Fruit fly (Drosophila melanogaster) ovary, adult (tissue): ENCODE results near the gene Eh.
"Not testable (repeated sequence)": the region's sequence is repeated elsewhere in the genome, so short reads cannot be mapped to it uniquely, and the experiment has no call there.

ENCODE experiments used
- CG17801 ChIP-seq: fragments of 200-800 bp; optimal IDR thresholded peaks from 2 replicates; lab custom pipeline; 2019; ENCODE audit warnings: missing biosample characterization, mild to moderate bottlenecking, missing genetic modification characterization, moderate library complexity; ENCODE audit not compliant: partially characterized antibody

Eh gene

DNA sequence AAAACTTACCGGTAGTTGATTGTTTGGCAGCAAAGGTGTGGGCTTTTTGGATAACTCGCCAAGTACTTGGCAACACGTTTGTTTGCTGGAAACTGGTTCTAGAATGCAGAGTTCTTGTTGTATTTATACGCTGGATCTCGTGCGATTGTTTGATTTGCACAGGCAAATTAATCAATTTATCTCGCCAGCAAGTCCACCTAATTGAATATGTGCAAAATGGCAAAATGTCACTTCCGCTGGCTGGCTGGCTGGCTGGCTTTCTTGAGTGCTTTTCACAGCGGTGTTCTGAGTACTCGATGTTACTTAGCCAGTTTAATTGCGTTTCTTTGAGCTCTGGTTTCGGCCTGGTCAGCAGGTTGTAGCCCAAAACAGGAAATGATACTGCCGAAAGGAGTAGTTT is at the start of gene Eh:
Gene Eh (minus strand): TSS at position 101 of the 400 bp plus-strand sequence.
- TF ChIP-seq CG17801 (GFP tag; lab: Kevin White, UChicago) = no peak

DNA sequence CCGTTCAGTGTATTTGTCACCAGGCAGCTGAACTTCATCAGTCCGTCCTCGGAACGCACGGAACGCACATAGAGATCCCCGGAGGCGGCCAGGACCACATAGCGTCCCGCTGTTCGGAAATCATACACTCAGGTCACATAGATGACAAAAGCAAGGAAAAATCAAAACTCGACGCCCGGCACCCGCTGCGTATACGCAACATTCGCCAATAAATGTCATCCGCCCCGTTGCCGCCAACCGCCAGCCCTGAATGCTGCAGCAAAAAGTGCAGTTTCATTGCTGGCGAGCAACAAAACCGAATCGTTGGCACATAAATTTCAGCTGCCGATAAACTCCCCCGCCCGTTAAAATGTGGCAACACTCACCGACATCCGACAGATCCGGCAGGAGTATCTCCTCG is 43.4 kb upstream of the Eh start:
- TF ChIP-seq CG17801 (GFP tag; lab: Kevin White, UChicago) = no peak

DNA sequence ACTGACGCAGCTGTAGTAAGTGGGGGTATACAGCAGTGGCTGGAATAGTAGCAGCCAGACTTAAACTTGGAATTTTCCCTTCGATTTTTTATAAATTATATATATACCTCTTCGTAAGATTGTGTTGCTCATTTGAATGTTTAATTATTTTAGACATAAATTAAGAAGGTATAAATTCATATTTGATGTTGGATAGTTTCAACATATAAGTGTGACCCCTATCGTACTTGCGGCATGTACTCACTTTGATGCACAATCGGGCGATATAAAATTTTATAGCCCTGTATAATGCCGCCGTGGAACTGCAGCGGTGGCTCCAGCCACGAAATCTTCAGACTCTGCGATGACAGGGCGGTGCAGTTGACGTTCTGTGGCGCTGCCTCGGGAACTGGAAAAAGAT is 32.6 kb upstream of the Eh start:
- no peak for TF ChIP-seq CG17801 (GFP tag; lab: Kevin White, UChicago)

DNA sequence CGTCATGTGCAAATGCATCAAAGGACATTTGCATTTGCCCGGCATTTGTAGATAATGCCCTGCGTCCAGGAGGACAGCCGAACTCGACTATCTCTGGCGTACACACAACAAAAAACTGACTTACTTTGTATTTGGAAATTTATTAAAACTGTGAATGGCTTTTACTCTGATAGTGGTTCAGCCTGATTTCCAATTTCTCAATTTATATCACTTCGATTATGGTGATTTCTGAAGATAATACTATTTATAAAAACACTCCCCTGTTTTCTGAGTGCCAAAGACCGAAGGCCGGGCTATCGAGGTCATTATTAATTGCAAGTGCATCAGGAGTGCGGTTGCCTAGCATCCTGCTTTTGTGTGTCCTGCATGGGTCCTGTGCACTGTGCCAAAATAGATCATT is 22.3 kb upstream of the Eh start:
- TF ChIP-seq CG17801 (GFP tag; lab: Kevin White, UChicago) = no peak

DNA sequence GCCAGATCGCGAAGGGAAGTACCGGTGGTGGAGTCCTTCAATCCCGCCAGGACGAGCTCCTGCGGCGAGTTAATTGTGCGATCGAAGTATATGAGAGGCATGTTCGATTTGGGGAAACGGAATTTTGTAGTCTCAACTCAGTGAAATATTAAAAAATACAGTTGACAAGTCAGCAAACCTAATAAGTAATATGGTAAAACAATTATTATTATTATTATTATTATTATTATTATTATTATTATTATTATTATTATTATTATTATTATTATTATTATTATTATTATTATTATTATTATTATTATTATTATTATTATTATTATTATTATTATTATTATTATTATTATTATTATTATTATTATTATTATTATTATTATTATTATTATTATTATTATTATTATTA is 8.0 kb upstream of the Eh start, which contains the start of gene CG14330:
Gene CG14330 (minus strand): TSS at position 101 of the 400 bp plus-strand sequence.
- TF ChIP-seq CG17801 (GFP tag; lab: Kevin White, UChicago) = not testable (repeated sequence)

DNA sequence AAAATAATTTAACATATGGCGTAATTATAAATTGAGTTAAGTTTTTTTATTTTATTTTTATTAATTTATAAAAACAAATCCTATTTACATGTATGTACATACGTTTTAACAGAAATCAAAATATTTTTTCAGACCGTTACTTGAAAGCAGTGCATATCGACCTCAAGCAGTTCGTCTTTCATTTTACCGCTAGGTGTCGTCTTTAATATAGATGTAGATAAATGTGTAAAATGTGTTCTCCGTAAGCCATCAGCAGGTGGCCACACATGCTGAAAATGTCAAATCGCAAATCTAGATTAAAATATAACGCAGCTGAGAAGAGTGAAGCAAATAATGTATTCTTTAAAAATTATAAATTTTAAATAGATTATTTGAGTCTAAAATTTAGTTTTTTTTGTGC is 744 bp upstream of the Eh start:
- no peak for TF ChIP-seq CG17801 (GFP tag; lab: Kevin White, UChicago)

DNA sequence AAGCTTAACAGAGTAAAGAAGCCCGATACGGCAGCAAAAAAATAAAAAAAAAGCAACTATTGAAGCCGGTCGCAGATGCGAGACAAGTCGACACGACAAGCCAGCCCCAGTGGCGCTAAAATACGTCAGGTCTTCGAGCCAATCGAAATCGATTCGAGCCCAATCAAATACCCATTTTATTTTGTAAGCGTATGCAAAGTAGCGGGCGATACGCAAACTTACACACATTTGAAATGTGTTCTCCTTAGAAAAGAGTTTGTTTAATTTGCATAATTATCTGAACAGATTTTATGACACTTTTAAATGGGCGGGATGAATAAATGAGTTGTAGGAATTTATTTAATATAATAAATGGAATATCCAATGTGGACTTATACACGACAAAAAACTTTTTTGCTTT is 1.0 kb downstream of the Eh start:
- TF ChIP-seq CG17801 (GFP tag; lab: Kevin White, UChicago) = no peak

DNA sequence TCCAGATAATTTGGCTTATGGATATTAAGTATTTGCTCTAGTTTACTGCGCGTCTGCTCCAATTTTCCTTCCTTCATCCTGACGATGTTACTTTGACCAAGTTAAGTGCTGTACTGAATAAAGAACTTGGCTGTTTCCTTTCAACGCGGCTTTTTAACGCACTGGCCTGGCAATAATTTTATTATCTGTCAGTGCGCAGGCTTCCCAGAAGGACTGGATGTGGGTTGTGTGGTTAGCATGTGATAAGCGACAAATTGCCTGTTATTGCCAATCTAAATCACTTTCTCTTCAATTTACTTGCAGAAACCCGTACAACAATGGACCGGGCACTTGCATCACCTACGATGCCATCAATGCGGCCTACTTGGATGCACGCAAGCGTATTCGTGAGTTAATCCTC is 8.0 kb downstream of the Eh start, which contains the start of gene CG14331:
Gene CG14331 (minus strand): TSS at position 101 of the 400 bp plus-strand sequence.
- no peak for TF ChIP-seq CG17801 (GFP tag; lab: Kevin White, UChicago)

DNA sequence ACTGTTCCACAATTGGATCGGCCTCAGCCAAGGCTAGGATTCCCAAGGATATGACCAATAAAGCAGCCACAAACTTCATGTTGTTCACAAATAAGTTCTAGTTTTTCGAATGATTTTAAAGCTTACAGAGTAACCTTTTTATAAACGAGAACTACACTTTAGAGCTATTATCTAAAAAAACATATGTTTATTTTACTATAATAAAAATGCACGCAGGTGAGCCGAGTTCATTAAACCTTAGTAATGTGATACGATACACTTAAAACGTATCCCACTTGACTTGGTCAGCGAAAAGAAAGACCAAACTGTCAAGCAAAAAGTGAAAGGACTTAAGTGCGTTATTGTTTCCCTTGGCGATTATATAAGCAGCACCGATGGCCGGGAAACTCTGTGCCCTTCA is 14.3 kb downstream of the Eh start, which contains the start of gene CG44090:
Gene CG44090 (minus strand): TSS at position 101 of the 400 bp plus-strand sequence.
- no peak for TF ChIP-seq CG17801 (GFP tag; lab: Kevin White, UChicago)

DNA sequence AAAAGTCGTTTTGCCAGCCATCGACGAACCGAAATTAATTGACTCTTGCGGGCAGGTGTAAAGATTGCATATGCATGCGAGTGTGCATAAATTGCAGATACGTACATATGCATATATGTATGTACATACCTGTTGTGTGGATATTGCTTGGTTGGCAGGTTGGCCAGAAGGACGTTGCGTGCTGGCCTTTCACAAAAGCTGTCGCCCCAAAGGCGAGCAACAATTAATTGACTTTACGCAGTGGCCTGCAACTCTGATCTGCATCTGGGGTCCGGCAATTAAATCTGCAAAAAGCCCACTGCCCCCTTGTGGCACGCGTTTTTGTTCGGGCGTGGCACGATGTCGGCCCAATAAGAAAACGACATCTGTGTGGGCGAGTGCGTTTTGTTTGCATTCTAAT is 15.5 kb downstream of the Eh start:
- no peak for TF ChIP-seq CG17801 (GFP tag; lab: Kevin White, UChicago)

DNA sequence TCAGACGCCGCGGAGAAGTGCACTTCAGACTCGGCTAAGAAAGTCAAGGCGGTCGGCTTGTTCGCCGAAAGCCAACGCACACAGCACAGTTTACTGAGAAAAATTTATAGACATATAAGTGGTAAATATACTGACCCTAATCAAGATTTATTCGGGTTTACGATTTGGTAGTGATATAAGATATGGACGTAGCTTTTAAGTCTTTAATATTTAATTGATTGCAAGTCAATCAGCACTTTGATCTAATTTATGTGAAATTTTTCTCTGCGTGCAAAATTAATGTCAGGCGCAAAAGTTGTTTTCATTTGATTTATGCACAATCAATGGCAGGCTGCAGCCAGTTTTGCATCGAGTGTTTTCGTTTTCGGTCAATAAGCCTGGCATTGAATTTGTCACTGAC is 18.2 kb downstream of the Eh start:
- no peak for TF ChIP-seq CG17801 (GFP tag; lab: Kevin White, UChicago)

DNA sequence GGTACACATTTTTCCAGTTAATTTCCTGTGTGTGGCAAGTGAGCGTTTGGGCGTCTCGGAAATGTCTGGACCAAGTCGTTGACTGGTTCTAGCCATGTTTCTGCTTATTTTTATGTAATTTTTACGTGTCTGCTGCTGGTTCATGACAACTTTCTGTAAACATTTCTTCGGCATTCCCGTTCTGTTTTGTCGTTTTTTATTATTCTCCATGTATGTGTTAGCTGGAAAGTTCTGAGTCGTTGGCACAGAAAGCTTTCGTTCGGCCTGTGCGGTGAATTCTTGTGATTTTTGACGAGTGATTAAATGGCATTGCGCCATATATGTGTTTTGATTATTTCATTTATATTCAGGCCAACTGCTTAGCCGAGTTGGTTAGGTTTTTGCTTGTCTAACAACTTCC is 22.4 kb downstream of the Eh start:
- TF ChIP-seq CG17801 (GFP tag; lab: Kevin White, UChicago) = no peak

DNA sequence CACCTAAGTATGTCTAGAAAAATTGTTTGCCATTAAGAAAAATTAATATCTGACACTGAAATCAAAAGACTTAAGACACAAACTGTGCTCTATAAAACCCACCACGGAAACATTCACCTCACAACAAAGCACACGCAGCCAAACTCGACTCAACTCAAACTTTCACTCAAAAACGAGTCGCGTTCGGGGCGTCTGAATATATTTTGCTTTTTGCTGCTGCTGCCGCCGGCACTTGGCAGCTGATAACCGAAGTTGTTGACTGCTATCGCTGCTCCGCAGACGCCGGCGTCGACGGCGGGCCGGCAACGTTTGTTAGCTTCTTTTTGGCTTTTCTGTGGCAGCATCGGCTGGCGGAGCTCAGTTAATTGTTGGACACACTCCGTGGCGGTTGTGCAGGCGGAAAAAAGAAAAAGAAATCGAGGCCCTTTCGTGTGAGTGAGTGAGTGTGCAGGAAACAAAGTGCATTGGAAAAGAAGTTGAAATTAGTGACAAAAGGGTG is 23.2 kb downstream of the Eh start, which contains the start of gene cysu:
Gene cysu (plus strand): TSS at position 352 of the 499 bp plus-strand sequence.
- no peak for TF ChIP-seq CG17801 (GFP tag; lab: Kevin White, UChicago)

DNA sequence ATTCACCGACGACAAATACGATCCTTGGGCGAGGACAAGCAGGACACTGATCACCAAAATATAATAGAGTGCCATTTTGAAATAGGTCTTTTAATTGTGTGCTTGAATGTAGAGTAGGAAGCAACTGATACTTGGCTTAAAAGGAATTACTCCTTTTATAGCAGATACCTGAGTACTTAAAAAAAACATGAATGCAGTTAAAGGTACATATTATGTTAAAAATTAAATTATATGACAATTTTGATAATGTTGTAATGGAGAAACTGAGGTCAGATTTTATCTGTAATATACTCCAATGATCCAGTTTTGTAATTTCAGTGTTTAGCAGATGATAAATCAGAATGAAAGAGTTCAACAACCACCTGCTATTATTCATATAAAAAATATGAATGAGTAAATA is 26.6 kb downstream of the Eh start, which contains the start of gene CG14332:
Gene CG14332 (minus strand): TSS at position 101 of the 400 bp plus-strand sequence.
- no peak for TF ChIP-seq CG17801 (GFP tag; lab: Kevin White, UChicago)

DNA sequence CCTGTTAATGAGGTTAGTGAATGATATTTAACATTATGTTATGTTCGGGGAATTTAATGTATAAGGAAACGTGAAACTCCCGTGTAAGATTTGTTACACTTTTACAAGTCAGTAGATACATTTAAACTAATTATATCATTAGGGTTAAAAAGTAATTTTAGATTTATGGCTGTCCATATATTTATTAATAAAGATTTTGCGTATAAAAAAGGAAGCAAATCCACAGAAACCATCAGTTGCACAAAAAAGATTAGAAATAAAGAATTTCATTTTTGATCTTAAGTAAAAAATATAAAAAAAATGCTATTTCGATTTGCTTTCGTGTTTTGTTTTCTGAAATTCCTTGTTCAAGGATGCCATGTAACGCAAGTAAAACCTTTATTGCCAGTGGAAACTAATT is 28.3 kb downstream of the Eh start, which contains the start of gene CG42835:
Gene CG42835 (plus strand): TSS at position 301 of the 400 bp plus-strand sequence.
- no peak for TF ChIP-seq CG17801 (GFP tag; lab: Kevin White, UChicago)

DNA sequence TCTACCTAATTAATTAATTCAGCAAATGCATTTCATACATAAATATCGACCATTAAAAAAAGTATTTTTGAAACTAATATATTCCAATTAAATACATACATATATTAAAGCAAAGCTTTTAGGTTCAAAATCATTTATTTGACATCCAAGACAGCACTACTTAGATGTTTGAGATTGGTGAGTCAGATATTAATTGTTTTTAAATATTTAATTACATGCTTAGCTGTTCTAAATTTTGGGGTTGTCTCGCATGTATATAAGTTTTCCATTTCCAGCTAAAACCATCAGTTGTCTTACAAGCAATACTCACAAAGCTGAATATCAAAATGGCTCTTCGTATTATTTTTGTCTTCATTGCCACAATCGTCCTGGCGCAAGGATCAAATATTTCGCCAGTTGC is 30.2 kb downstream of the Eh start, which contains the start of gene CG42834:
Gene CG42834 (plus strand): TSS at position 301 of the 400 bp plus-strand sequence.
- no peak for TF ChIP-seq CG17801 (GFP tag; lab: Kevin White, UChicago)
